Worm (Caenorhabditis elegans) whole organism, L1 larva: ENCODE measurements around the gene nca-2.

ENCODE experiments used
- C16A3.4 ChIP-seq: fragments of 150-350 bp; optimal IDR thresholded peaks from 2 replicates; lab custom pipeline; 2014; ENCODE audit warnings: missing biosample characterization, missing genetic modification characterization
- C34B4.2 ChIP-seq: sonication (generic microtip); optimal IDR thresholded peaks from 2 replicates; lab custom pipeline; 2017; ENCODE audit warnings: mild to moderate bottlenecking, missing genetic modification characterization, missing compliant biosample characterization
- ama-1 ChIP-seq: fragments of 150-350 bp; optimal IDR thresholded peaks from 2 replicates; lab custom pipeline; 2014
- blmp-1 ChIP-seq: fragments of 150-350 bp; optimal IDR thresholded peaks from 2 replicates; lab custom pipeline; 2014; ENCODE audit warnings: missing biosample characterization, missing genetic modification characterization
- ceh-63 ChIP-seq: fragments of 200-800 bp; sonication (Bioruptor generic); optimal IDR thresholded peaks from 2 replicates; lab custom pipeline; 2018; ENCODE audit warnings: mild to moderate bottlenecking, missing genetic modification characterization, missing compliant biosample characterization
- ceh-8 ChIP-seq: fragments of 200-800 bp; sonication (Bioruptor generic); optimal IDR thresholded peaks from 2 replicates; lab custom pipeline; 2018; ENCODE audit warnings: mild to moderate bottlenecking, missing genetic modification characterization, moderate library complexity, missing compliant biosample characterization
- dsc-1 ChIP-seq: sonication (generic microtip); optimal IDR thresholded peaks from 2 replicates; lab custom pipeline; 2016; ENCODE audit warnings: mild to moderate bottlenecking, missing genetic modification characterization, missing compliant biosample characterization
- efl-3 ChIP-seq: fragments of 200-800 bp; sonication (Bioruptor generic); optimal IDR thresholded peaks from 2 replicates; lab custom pipeline; 2018; ENCODE audit warnings: mild to moderate bottlenecking, missing genetic modification characterization, missing compliant biosample characterization
- elt-2 ChIP-seq: sonication (generic microtip); optimal IDR thresholded peaks from 2 replicates; lab custom pipeline; 2016; ENCODE audit warnings: missing genetic modification characterization, mild to moderate bottlenecking, inconsistent platforms, missing compliant biosample characterization, missing genetic modification reagents
- elt-3 ChIP-seq, 6 experiments: fragments of 150-350 bp in 1 of 6; sonication (generic microtip); optimal IDR thresholded peaks; 2 replicates each; lab custom pipeline; 2017 to 2018; ENCODE audit warnings: missing biosample characterization in 6 of 6, missing genetic modification characterization in 6 of 6, inconsistent platforms in 1 of 6
- ets-5 ChIP-seq: fragments of 200-800 bp; sonication (Bioruptor generic); IDR thresholded peaks from 2 replicates; pipeline ENCODE4 v1.3.6; 2022; ENCODE audit warnings: missing genetic modification characterization, missing compliant biosample characterization
- fkh-10 ChIP-seq: sonication (generic microtip); optimal IDR thresholded peaks from 2 replicates; lab custom pipeline; 2017; ENCODE audit warnings: missing biosample characterization, missing genetic modification reagents, missing genetic modification characterization
- fkh-8 ChIP-seq: sonication (generic microtip); optimal IDR thresholded peaks from 2 replicates; lab custom pipeline; 2016; ENCODE audit warnings: mild to moderate bottlenecking, missing genetic modification characterization, missing compliant biosample characterization
- grh-1 ChIP-seq: fragments of 200-800 bp; sonication (Bioruptor generic); IDR thresholded peaks from 2 replicates; pipeline ENCODE4 v1.3.6; 2022; ENCODE audit warnings: missing genetic modification reagents, missing genetic modification characterization, missing compliant biosample characterization
- hlh-4 ChIP-seq: sonication (generic microtip); optimal IDR thresholded peaks from 2 replicates; lab custom pipeline; 2016; ENCODE audit warnings: mild to moderate bottlenecking, missing genetic modification characterization, missing compliant biosample characterization
- jun-1 ChIP-seq: fragments of 150-350 bp; optimal IDR thresholded peaks from 2 replicates; lab custom pipeline; 2014; ENCODE audit warnings: missing biosample characterization, missing genetic modification reagents, missing genetic modification characterization
- lin-15B ChIP-seq: fragments of 150-350 bp; sonication (generic microtip); optimal IDR thresholded peaks from 3 replicates; lab custom pipeline; 2014; ENCODE audit warnings: missing biosample characterization, missing genetic modification characterization
- lin-35 ChIP-seq, 2 experiments: fragments of 150-350 bp; optimal IDR thresholded peaks; 2 replicates each; lab custom pipeline; 2014; ENCODE audit warnings: missing biosample characterization in 2 of 2, missing genetic modification characterization in 2 of 2, missing genetic modification reagents in 2 of 2
- lin-39 ChIP-seq: fragments of 150-350 bp; optimal IDR thresholded peaks from 2 replicates; lab custom pipeline; 2014; ENCODE audit warnings: missing biosample characterization, missing genetic modification reagents, missing genetic modification characterization
- mab-9 ChIP-seq: fragments of 200-800 bp; sonication (Bioruptor generic); IDR thresholded peaks from 2 replicates; pipeline ENCODE4 v1.3.6; 2022; ENCODE audit warnings: missing genetic modification reagents, missing genetic modification characterization, missing compliant biosample characterization
- mep-1 ChIP-seq: fragments of 150-350 bp; optimal IDR thresholded peaks from 2 replicates; lab custom pipeline; 2014; ENCODE audit warnings: missing biosample characterization, missing genetic modification characterization
- nhr-11 ChIP-seq: fragments of 150-350 bp; optimal IDR thresholded peaks from 2 replicates; lab custom pipeline; 2014; ENCODE audit warnings: missing biosample characterization, missing genetic modification characterization
- nhr-20 ChIP-seq: sonication (generic microtip); optimal IDR thresholded peaks from 2 replicates; lab custom pipeline; 2016; ENCODE audit warnings: mild to moderate bottlenecking, missing genetic modification characterization, missing compliant biosample characterization
- nhr-237 ChIP-seq: fragments of 150-350 bp; optimal IDR thresholded peaks from 2 replicates; lab custom pipeline; 2014; ENCODE audit warnings: missing biosample characterization, missing genetic modification characterization
- nhr-28 ChIP-seq: fragments of 150-350 bp; optimal IDR thresholded peaks from 2 replicates; lab custom pipeline; 2014; ENCODE audit warnings: missing biosample characterization, missing genetic modification characterization
- nhr-71 ChIP-seq: sonication (generic microtip); optimal IDR thresholded peaks from 2 replicates; lab custom pipeline; 2016; ENCODE audit warnings: mild to moderate bottlenecking, missing genetic modification characterization, moderate library complexity, missing compliant biosample characterization
- nhr-76 ChIP-seq: sonication (generic microtip); optimal IDR thresholded peaks from 2 replicates; lab custom pipeline; 2017; ENCODE audit warnings: missing biosample characterization, missing genetic modification characterization
- nhr-84 ChIP-seq: sonication (generic microtip); optimal IDR thresholded peaks from 2 replicates; lab custom pipeline; 2017; ENCODE audit warnings: missing biosample characterization, missing genetic modification characterization
- nhr-85 ChIP-seq: sonication (generic microtip); peaks from one replicate; lab custom pipeline; 2016; ENCODE audit warnings: missing genetic modification characterization, inconsistent platforms, missing compliant biosample characterization
- nhr-90 ChIP-seq: sonication (generic microtip); optimal IDR thresholded peaks from 2 replicates; lab custom pipeline; 2016; ENCODE audit warnings: mild to moderate bottlenecking, missing genetic modification characterization, missing compliant biosample characterization; ENCODE audit not compliant: poor library complexity
- pag-3 ChIP-seq: sonication (generic microtip); optimal IDR thresholded peaks from 2 replicates; lab custom pipeline; 2017; ENCODE audit warnings: missing genetic modification characterization, mild to moderate bottlenecking, missing compliant biosample characterization, antibody characterized with exemption, borderline replicate concordance; ENCODE audit not compliant: insufficient read depth
- pqm-1 ChIP-seq: sonication (generic microtip); optimal IDR thresholded peaks from 3 replicates; lab custom pipeline; 2017; ENCODE audit warnings: missing biosample characterization, missing genetic modification characterization
- rnt-1 ChIP-seq: sonication (generic microtip); optimal IDR thresholded peaks from 2 replicates; lab custom pipeline; 2016; ENCODE audit warnings: mild to moderate bottlenecking, missing genetic modification characterization, moderate library complexity, missing compliant biosample characterization
- skn-1 ChIP-seq: fragments of 150-350 bp; optimal IDR thresholded peaks from 2 replicates; lab custom pipeline; 2014; ENCODE audit warnings: missing biosample characterization, missing genetic modification characterization
- snu-23 ChIP-seq: sonication (generic microtip); optimal IDR thresholded peaks from 2 replicates; lab custom pipeline; 2016; ENCODE audit warnings: missing genetic modification characterization, missing compliant biosample characterization
- sox-4 ChIP-seq: sonication (generic microtip); optimal IDR thresholded peaks from 2 replicates; lab custom pipeline; 2016; ENCODE audit warnings: missing genetic modification characterization, missing compliant biosample characterization
- unc-62 ChIP-seq: fragments of 150-350 bp; optimal IDR thresholded peaks from 2 replicates; lab custom pipeline; 2014; ENCODE audit warnings: missing biosample characterization, missing genetic modification reagents, missing genetic modification characterization
- unc-86 ChIP-seq: sonication (generic microtip); optimal IDR thresholded peaks from 2 replicates; lab custom pipeline; 2016; ENCODE audit warnings: missing genetic modification characterization, missing compliant biosample characterization
- unc-98 ChIP-seq: fragments of 200-800 bp; sonication (Bioruptor generic); IDR thresholded peaks from 2 replicates; pipeline ENCODE4 v1.3.6; 2022; ENCODE audit warnings: missing genetic modification characterization, missing compliant biosample characterization
- zip-4 ChIP-seq: fragments of 200-800 bp; sonication (Bioruptor generic); optimal IDR thresholded peaks from 2 replicates; lab custom pipeline; 2018; ENCODE audit warnings: mild to moderate bottlenecking, missing genetic modification characterization, moderate library complexity, missing compliant biosample characterization

nca-2 gene

ce11 chrIII:5018116-5018689 lies 52.8 kb downstream of the nca-2 start, which contains the start of gene wip-1 (continued):
- TF ChIP-seq rnt-1 (peak; percentile 98), fkh-8 (peak; percentile 98), ets-5 (GFP tag; lab: Robert Waterston, UW) (no peak), dsc-1 (tag; lab: Kevin White, UChicago) (peak; percentile 98), lin-39 (peak; percentile 86), pag-3 (peak; percentile 44), jun-1 (tag; lab: Kevin White, UChicago) (peak; percentile 97), nhr-28 (tag; lab: Kevin White, UChicago) (no peak), zip-4 (GFP tag; lab: Kevin White, UChicago) (peak; percentile 88), snu-23 (peak; percentile 99), nhr-71 (tag; lab: Kevin White, UChicago) (peak; percentile 99), ceh-63 (GFP tag; lab: Kevin White, UChicago) (no peak), nhr-11 (tag; lab: Kevin White, UChicago) (peak; percentile 83), ceh-8 (peak; percentile 95), nhr-84 (tag; lab: Kevin White, UChicago) (no peak), unc-86 (tag; lab: Kevin White, UChicago) (peak; percentile 97), elt-2 (tag; lab: Kevin White, UChicago) (peak; percentile 91), nhr-20 (peak; percentile 99), hlh-4 (tag; lab: Kevin White, UChicago) (no peak), fkh-10 (peak; percentile 95), efl-3 (GFP tag; lab: Kevin White, UChicago) (peak; percentile 84), blmp-1 (tag; lab: Kevin White, UChicago) (peak; percentile 90), mep-1 (peak; percentile 99), nhr-90 (tag; lab: Kevin White, UChicago) (peak; percentile 99), skn-1 (tag; lab: Kevin White, UChicago) (peak; percentile 94), unc-98 (GFP tag; lab: Robert Waterston, UW) (peak; percentile 19; the same call in 1 of the 2 replicates), nhr-76 (tag; lab: Kevin White, UChicago) (peak; percentile 61), lin-15B (tag; lab: Kevin White, UChicago) (peak; percentile 84), ama-1 (lab: Kevin White, UChicago) (peak; percentile 73), nhr-85 (tag; lab: Kevin White, UChicago) (peak; percentile 99), C16A3.4 (tag; lab: Kevin White, UChicago) (peak; percentile 99), sox-4 (tag; lab: Kevin White, UChicago) (peak; percentile 93), nhr-237 (peak; percentile 94)

DNA sequence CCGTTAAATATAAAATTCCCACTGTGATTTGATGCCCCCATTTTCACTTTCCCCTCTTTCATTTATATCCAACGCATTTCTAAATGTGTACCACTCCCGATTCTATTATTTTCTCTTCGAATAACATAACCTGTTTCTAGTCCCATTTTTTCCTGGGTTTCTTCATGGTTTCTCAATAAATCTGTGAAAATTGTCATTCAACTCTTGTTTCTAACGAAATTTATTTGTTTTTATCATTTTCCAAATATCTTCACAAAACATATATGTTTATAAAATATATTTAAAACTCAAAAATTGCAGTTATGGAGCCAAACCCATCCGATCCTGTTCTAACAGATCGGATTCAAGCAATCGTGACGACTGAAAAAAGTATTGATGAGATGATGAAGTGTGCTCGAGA lies 55.6 kb downstream of the nca-2 start, which contains the start of gene mdt-11:
mdt-11 (plus strand) TSS at position 301 of the 400 bp plus-strand sequence.
- TF ChIP-seq elt-3 (tag; optimal IDR thresholded peaks at IDR 0.05; lab: Kevin White, UChicago): no peak
- TF ChIP-seq pqm-1 (tag; lab: Kevin White, UChicago): no peak
- TF ChIP-seq sox-4 (tag; lab: Kevin White, UChicago): no peak
- TF ChIP-seq ets-5 (GFP tag; lab: Robert Waterston, UW): no peak
- no peak for TF ChIP-seq nhr-28 (tag; lab: Kevin White, UChicago)
- no peak for TF ChIP-seq mab-9 (GFP tag; lab: Robert Waterston, UW)

- no peak for TF ChIP-seq grh-1 (GFP tag; lab: Robert Waterston, UW)
- TF ChIP-seq ceh-63 (GFP tag; lab: Kevin White, UChicago): no peak
- TF ChIP-seq ets-5 (GFP tag; lab: Robert Waterston, UW): no peak
- TF ChIP-seq lin-35 (GFP tag; optimal IDR thresholded peaks at IDR 0.05; lab: Kevin White, UChicago): no peak
- TF ChIP-seq lin-15B (tag; lab: Kevin White, UChicago): no peak
- no peak for TF ChIP-seq elt-2 (tag; lab: Kevin White, UChicago)
- no peak for TF ChIP-seq unc-62 (GFP tag; lab: Kevin White, UChicago)
- TF ChIP-seq C34B4.2 (tag; lab: Kevin White, UChicago): no peak
- TF ChIP-seq, all 84 proteins: peak for 0
These were observed 56.3 kb downstream of the nca-2 start, which contains the start of gene R144.3 for ce11 chrIII:5021689-5022088. TSS of gene R144.3 (plus strand) at chrIII:5021989.
